Fruit fly (Drosophila melanogaster): ENCODE measurements around the gene CASK.
A peak's percentile ranks its signal among the peaks of the same experiment; 100 is the strongest.

Gene CASK

DNA sequence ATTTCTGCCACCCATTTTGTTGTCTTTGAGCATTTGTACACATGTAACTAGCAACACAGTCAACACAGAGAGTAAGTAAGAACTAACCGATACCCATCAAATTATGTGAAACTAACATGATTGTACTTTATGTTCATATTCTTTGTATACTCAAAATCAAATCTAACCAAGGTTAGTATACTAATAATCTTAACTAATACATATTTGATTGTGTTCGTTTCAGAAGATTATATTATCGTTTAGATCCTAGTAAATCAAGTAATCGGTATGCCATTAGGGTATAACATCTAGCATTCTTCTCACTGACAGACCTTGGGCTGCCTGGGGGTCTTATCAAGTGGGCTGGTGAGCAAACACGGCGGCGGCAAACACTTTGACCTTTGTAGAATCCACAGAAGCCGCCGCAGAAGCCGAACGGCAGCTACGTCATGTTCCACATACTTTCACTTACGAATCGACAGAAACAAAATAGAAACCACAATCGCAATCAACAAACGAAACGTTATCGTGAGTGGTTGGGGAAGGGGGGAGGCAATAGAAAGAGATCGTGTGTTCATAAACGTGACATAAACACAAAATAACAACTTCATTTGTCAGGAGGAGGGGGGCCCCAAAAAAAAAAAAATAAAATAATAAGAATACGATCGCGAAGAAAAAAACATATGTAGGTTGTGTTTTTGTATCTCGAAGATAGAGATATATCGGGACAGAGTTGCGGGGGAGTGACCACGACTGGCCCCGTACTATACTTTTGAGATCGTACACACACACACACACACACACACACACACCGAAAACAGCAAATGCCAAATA, 13.1 kb upstream of the CASK start (continued):
- TF ChIP-seq CG18619 (GFP tag; optimal IDR thresholded peaks at IDR 0.05) (no peak), luna (GFP tag; optimal IDR thresholded peaks at IDR 0.05) (no peak), pnt (GFP tag; optimal IDR thresholded peaks at IDR 0.05) (no peak), CG33213 (GFP tag; optimal IDR thresholded peaks at IDR 0.05) (no peak), pan (optimal IDR thresholded peaks at IDR 0.05) (peak in 1 of 2 experiments; percentile 56), pan (GFP tag; optimal IDR thresholded peaks at IDR 0.05 in 1 of 2, IDR thresholded peaks at IDR 0.05 in 1 of 2) (no peak), otp (GFP tag; IDR thresholded peaks at IDR 0.05) (peak; percentile 23; the same call in 1 of the 3 replicates), gro (GFP tag; optimal IDR thresholded peaks at IDR 0.05) (no peak), CG5953 (GFP tag; IDR thresholded peaks at IDR 0.05) (0 out of 2 replicates have a peak, but pooled peaks have one; percentile 14), CG4854 (GFP tag; optimal IDR thresholded peaks at IDR 0.05) (no peak), sd (tag; optimal IDR thresholded peaks at IDR 0.05) (peak; percentile 35), E2f2 (GFP tag; IDR thresholded peaks at IDR 0.05) (no peak), CG8290 (GFP tag; optimal IDR thresholded peaks at IDR 0.05) (no peak), CG8290 (tag; optimal IDR thresholded peaks at IDR 0.05) (no peak), klu (GFP tag; IDR thresholded peaks at IDR 0.05) (0 out of 2 replicates have a peak, but pooled peaks have one; percentile 31), CG17568 (GFP tag; optimal IDR thresholded peaks at IDR 0.05) (no peak), CG3065 (GFP tag; optimal IDR thresholded peaks at IDR 0.05) (no peak), aop (GFP tag; IDR thresholded peaks at IDR 0.05) (no peak), grn (GFP tag; optimal IDR thresholded peaks at IDR 0.05) (peak; percentile 66), CG34224 (GFP tag; IDR thresholded peaks at IDR 0.05; ENCODE audit: partially characterized antibody) (no peak), CG3838 (GFP tag; optimal IDR thresholded peaks at IDR 0.05) (peak; percentile 29), emc (GFP tag; optimal IDR thresholded peaks at IDR 0.05) (no peak), tin (GFP tag; optimal IDR thresholded peaks at IDR 0.05) (no peak), zfh1 (GFP tag; IDR thresholded peaks at IDR 0.05) (0 out of 3 replicates have a peak, but pooled peaks have one; percentile 35), Fer1 (GFP tag; optimal IDR thresholded peaks at IDR 0.05) (no peak), Fer2 (tag; optimal IDR thresholded peaks at IDR 0.05) (no peak), rib (GFP tag; IDR thresholded peaks at IDR 0.05) (0 out of 2 replicates have a peak, but pooled peaks have one; percentile 40), Bteb2 (GFP tag; optimal IDR thresholded peaks at IDR 0.05) (no peak), sens (GFP tag) (peak; percentile 91), CG8388 (GFP tag; optimal IDR thresholded peaks at IDR 0.05) (peak; percentile 1), ewg (GFP tag; optimal IDR thresholded peaks at IDR 0.05) (no peak), NFAT (GFP tag; IDR thresholded peaks at IDR 0.05) (no peak), CG9932 (GFP tag; IDR thresholded peaks at IDR 0.05) (no peak), CG6791 (GFP tag; IDR thresholded peaks at IDR 0.05; ENCODE audit: partially characterized antibody) (no peak), dmrt99B (tag; optimal IDR thresholded peaks at IDR 0.05) (peak; percentile 12), tup (GFP tag; optimal IDR thresholded peaks at IDR 0.05) (no peak), CG3163 (GFP tag; optimal IDR thresholded peaks at IDR 0.05) (no peak), Lhr (GFP tag; optimal IDR thresholded peaks at IDR 0.05) (peak; percentile 29), Optix (GFP tag; IDR thresholded peaks at IDR 0.05) (no peak), Hr78 (GFP tag; optimal IDR thresholded peaks at IDR 0.05) (peak in 1 of 2 experiments; percentile 88), CG14050 (GFP tag; IDR thresholded peaks at IDR 0.05) (no peak), slou (GFP tag; optimal IDR thresholded peaks at IDR 0.05) (no peak), CG2199 (GFP tag; IDR thresholded peaks at IDR 0.05) (no peak), CG9817 (tag; optimal IDR thresholded peaks at IDR 0.05) (no peak), CG11504 (tag; optimal IDR thresholded peaks at IDR 0.05) (peak; percentile 26), CG12219 (GFP tag; optimal IDR thresholded peaks at IDR 0.05) (peak; percentile 9), lov (optimal IDR thresholded peaks at IDR 0.05) (no peak), lov (GFP tag; IDR thresholded peaks at IDR 0.05) (0 out of 3 replicates have a peak, but pooled peaks have one; percentile 32), ap (GFP tag; IDR thresholded peaks at IDR 0.05) (no peak), C15 (GFP tag; IDR thresholded peaks at IDR 0.05) (no peak)
